Worm (Caenorhabditis elegans): Measurements from ENCODE around the gene unc-116.

ce11 chrIII:8308238-8308637 is 46.7 kb downstream of the unc-116 start, which contains the start of gene F10E9.4:
- no peak for TF ChIP-seq pha-4 (tag; optimal IDR thresholded peaks at IDR 0.05)
- TF ChIP-seq somi-1 (GFP tag; optimal IDR thresholded peaks at IDR 0.05): no peak
- no peak for TF ChIP-seq ama-1 (optimal IDR thresholded peaks at IDR 0.05)
- no peak for TF ChIP-seq ama-1 (GFP tag; optimal IDR thresholded peaks at IDR 0.05)
- no peak for TF ChIP-seq attf-5 (GFP tag; optimal IDR thresholded peaks at IDR 0.05)
- no peak for TF ChIP-seq F52B5.7 (tag; optimal IDR thresholded peaks at IDR 0.05)
- no peak for TF ChIP-seq ztf-22 (GFP tag; optimal IDR thresholded peaks at IDR 0.05)
- no peak for TF ChIP-seq mes-4 (tag; optimal IDR thresholded peaks at IDR 0.05)
- TF ChIP-seq let-607 (tag; optimal IDR thresholded peaks at IDR 0.05): no peak
- TF ChIP-seq lsl-1 (GFP tag; optimal IDR thresholded peaks at IDR 0.05): no peak
- no peak for TF ChIP-seq ztf-3 (GFP tag; optimal IDR thresholded peaks at IDR 0.05)
- TF ChIP-seq cebp-2 (GFP tag; IDR thresholded peaks at IDR 0.05): no peak
- TF ChIP-seq B0336.3 (GFP tag; IDR thresholded peaks at IDR 0.05): no peak
- TF ChIP-seq him-1 (tag; optimal IDR thresholded peaks at IDR 0.05): no peak
- no peak for TF ChIP-seq Y95B8A.8 (GFP tag; IDR thresholded peaks at IDR 0.05)
